Fruit fly (Drosophila melanogaster): ENCODE results near the gene Irk3.

Irk3 gene

DNA sequence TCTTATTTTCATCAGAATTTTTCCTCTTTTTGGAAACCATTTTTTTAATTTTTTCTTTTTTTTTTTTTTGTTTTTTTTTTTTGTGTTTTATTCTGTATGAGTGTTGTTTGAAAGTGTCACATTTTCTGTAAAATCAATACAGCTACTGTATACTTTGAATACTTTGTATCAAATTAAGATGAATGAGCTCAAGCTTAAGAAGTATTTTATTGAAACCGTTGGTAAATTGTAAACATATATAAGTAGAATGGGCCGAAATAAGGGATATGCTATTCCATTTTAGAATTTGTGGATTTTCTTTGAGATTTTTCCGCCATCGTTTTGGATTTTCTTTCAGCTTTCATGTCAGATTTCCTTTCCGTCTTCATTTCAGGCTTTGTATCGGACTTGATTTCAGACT lies 38.6 kb downstream of the Irk3 start, which contains the start of gene Mst36Fb:
Gene Mst36Fb, minus strand, starts transcription at position 101 of the 400 bp plus-strand sequence.
- TF ChIP-seq h (optimal IDR thresholded peaks at IDR 0.05): no peak

DNA sequence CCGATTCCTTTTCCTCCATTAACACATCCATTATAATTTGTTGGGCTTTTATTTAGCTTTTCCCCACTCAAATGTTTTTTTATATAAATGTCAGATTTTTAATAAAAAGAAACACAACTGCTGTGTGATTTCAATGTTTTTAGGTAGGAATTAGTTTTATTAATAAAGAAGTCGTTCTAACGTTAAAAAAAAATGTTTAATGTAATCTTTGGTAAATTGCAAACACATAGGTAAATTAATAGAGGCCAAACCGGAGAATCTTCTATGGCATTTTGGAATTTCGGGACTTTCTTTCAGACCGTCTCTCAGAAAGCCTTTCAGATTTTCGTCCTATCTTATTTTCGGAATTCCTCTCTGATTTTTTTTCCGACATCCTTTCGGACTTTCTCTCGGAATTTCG lies 40.4 kb downstream of the Irk3 start, which contains the start of gene CG43339:
Gene CG43339, minus strand, starts transcription at position 101 of the 400 bp plus-strand sequence.
- no peak for TF ChIP-seq Sin3A (optimal IDR thresholded peaks at IDR 0.05)
- no peak for TF ChIP-seq Myc (optimal IDR thresholded peaks at IDR 0.05)
- TF ChIP-seq ttk (optimal IDR thresholded peaks at IDR 0.05): no peak
- TF ChIP-seq h (optimal IDR thresholded peaks at IDR 0.05): no peak
- no peak for TF ChIP-seq psq (optimal IDR thresholded peaks at IDR 0.05)
- TF ChIP-seq insv (optimal IDR thresholded peaks at IDR 0.05): no peak

DNA sequence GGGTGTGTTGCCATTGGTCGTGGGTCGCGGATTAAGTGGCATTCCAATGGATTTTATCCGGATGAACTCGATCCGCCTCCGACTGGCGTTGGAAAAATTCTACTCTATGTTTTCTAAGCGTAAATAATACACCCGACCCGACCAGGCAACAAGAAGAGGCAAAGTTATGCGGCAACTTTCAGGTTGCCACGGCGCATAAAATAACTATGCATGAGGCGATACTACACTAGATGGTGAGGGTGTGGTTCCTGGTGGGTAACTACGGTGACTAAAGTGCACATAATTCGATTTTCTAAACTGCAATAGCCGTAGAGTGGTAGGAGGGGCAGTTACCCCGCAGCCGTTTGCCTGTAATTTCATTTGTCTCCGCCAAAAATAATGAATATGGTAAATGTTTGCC lies 42.4 kb downstream of the Irk3 start, which contains the start of gene CG43338:
Gene CG43338, minus strand, starts transcription at position 101 of the 400 bp plus-strand sequence.
- TF ChIP-seq Sin3A (optimal IDR thresholded peaks at IDR 0.05) (no peak), h (optimal IDR thresholded peaks at IDR 0.05) (no peak), psq (optimal IDR thresholded peaks at IDR 0.05) (no peak), ttk (optimal IDR thresholded peaks at IDR 0.05) (no peak), Myc (optimal IDR thresholded peaks at IDR 0.05) (no peak), insv (optimal IDR thresholded peaks at IDR 0.05) (no peak)

DNA sequence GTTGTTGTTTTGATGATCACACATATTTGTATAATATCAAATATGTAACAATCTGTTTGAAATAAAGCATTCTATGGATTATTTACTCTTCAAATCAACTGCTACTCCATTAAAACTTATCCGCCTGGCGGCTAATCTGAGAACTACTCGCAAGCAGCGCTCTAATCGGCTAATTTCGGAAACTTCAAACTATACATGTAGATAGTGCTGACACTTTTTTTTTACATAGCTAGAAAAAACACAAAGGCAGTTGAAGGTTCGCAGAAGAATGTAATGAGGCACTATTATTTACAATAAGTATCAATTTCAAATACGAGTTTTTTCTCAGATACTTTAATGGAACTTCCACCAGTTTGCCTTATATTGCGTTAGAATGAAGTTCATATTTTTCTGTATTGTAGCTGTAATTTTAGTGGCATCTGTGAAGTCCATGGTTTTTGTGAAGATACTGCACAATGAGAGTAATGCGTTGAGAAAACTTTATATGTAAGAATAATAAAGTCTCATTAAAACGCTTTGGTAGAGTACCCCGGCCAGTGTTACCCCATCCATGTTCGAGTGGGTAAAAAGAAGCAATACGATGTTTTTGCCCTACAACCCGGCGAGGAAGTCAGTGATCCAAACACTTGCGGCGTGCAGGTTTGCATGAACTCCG lies 47.5 kb downstream of the Irk3 start:
- no peak for TF ChIP-seq Myc (optimal IDR thresholded peaks at IDR 0.05)
- no peak for TF ChIP-seq psq (optimal IDR thresholded peaks at IDR 0.05)
- TF ChIP-seq h (optimal IDR thresholded peaks at IDR 0.05): no peak
- no peak for TF ChIP-seq insv (optimal IDR thresholded peaks at IDR 0.05)
- TF ChIP-seq Sin3A (optimal IDR thresholded peaks at IDR 0.05): no peak
- TF ChIP-seq ttk (optimal IDR thresholded peaks at IDR 0.05): no peak

DNA sequence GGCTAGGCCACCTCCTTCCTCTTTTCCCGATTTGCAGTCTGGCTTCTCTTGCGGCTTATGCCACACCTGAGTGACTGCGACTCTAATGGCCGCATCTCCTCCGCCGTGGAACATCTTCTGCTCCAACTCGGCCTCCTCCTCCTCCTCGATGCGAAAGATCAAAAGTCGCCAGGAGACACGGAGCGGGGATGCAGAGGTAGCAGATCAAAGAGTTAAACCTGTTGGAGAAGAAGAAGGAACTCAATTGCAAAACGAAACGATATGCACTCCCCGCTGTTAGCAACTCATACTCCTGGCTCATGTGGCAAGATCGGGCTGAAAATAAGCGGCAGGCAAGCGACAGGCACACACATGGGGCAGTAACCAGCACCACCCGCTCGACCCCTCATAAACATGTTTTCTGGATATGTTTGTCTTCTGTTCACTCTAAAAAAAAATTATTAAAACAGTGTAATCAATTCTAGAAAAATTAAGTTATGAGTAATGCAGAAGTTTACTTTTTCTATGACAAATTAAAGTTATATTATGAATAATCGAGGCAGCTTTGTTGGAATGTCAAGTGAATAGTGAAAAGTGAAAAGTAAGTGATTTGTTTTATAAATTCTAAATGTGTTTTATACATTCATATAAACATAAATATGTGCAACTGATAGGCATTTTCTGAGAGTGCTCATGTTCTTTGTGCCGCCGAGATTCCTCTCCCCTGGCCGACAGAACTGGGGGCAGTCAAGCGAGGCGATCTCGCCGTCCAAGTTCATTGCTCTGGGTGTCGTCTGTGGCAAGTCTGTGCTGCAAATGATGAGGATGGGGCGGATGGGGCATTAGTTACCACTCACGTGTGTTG lies 48.6 kb downstream of the Irk3 start:
- TF ChIP-seq h (optimal IDR thresholded peaks at IDR 0.05) (no peak), Myc (optimal IDR thresholded peaks at IDR 0.05) (no peak), psq (optimal IDR thresholded peaks at IDR 0.05) (no peak), ttk (optimal IDR thresholded peaks at IDR 0.05) (no peak), insv (optimal IDR thresholded peaks at IDR 0.05) (no peak), Sin3A (optimal IDR thresholded peaks at IDR 0.05) (no peak)

DNA sequence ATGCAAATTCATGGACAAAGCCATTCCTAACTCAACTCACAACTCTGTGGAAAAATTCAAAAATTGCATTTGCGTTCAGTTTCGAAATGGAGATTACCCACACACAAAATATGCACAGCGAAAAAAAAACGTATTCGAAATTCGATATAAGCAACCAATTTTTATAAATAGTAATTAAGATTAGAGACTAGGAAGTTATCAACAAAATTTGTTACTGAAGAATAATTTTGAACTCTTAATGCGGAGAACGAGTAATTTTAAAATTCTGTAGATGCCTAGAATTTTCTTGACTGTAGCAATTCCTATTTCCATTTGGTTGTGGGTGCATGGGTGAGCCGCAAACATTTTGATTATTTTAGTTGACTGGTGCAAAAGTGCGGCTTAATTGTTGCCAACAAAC lies 50.2 kb downstream of the Irk3 start:
- no peak for TF ChIP-seq insv (optimal IDR thresholded peaks at IDR 0.05)

Measured in Kc167 (cell line).